Worm (Caenorhabditis elegans): ENCODE results near the gene K08E4.7.

- no peak for TF ChIP-seq ets-7 (tag; optimal IDR thresholded peaks at IDR 0.05)
- TF ChIP-seq scrt-1 (GFP tag; IDR thresholded peaks at IDR 0.05), result no peak
- TF ChIP-seq hmg-4 (GFP tag; optimal IDR thresholded peaks at IDR 0.05), result no peak
Measured at ce11 chrIV:12056603-12057002, 19.0 kb upstream of the K08E4.7 start, which contains the start of gene K08E4.2.
